Fruit fly (Drosophila melanogaster) whole organism: Measurements from ENCODE around the gene CG16743.

ENCODE experiments used
- CG8478 ChIP-seq: fragments of >200 bp; optimal IDR thresholded peaks from 2 replicates; lab custom pipeline; 2018; ENCODE audit warnings: inconsistent platforms
- Dll ChIP-seq: fragments of >200 bp; optimal IDR thresholded peaks from 2 replicates; lab custom pipeline; 2017
- EcR ChIP-seq, 2 experiments: fragments of >200 bp; optimal IDR thresholded peaks; 2 replicates each; lab custom pipeline; 2017; ENCODE audit warnings: missing biosample characterization in 2 of 2, missing genetic modification characterization in 2 of 2, missing genetic modification reagents in 2 of 2
- pan ChIP-seq: fragments of >200 bp; optimal IDR thresholded peaks from 2 replicates; lab custom pipeline; 2017
- psq ChIP-seq: fragments of >200 bp; optimal IDR thresholded peaks from 2 replicates; lab custom pipeline; 2017
- usp ChIP-seq: fragments of >200 bp; optimal IDR thresholded peaks from 2 replicates; lab custom pipeline; 2017; ENCODE audit warnings: missing biosample characterization, missing genetic modification characterization, mixed read lengths

- TF ChIP-seq CG8478 (lab: Kevin White, UChicago) (no peak), pan (lab: Kevin White, UChicago) (peak; percentile 78), EcR (GFP tag; optimal IDR thresholded peaks at IDR 0.05; lab: Kevin White, UChicago) (no peak), Dll (no peak), usp (no peak), psq (no peak)
These were observed 49.5 kb downstream of the CG16743 start for dm6 chr2L:11021606-11022005.
